Worm (Caenorhabditis elegans) whole organism, L4/young adult: ENCODE results near the gene msd-4.

ENCODE experiments used
- W03F9.2 ChIP-seq: fragments of 150-350 bp; optimal IDR thresholded peaks from 2 replicates; lab custom pipeline; 2014; ENCODE audit warnings: missing biosample characterization, missing genetic modification characterization
- dao-5 ChIP-seq: sonication (generic microtip); optimal IDR thresholded peaks from 2 replicates; lab custom pipeline; 2016; ENCODE audit warnings: missing genotype, missing genetic modification characterization, moderate library complexity, missing compliant biosample characterization
- him-1 ChIP-seq: sonication (generic microtip); optimal IDR thresholded peaks from 2 replicates; lab custom pipeline; 2016; ENCODE audit warnings: missing genotype, missing genetic modification reagents, missing genetic modification characterization, missing compliant biosample characterization

DNA sequence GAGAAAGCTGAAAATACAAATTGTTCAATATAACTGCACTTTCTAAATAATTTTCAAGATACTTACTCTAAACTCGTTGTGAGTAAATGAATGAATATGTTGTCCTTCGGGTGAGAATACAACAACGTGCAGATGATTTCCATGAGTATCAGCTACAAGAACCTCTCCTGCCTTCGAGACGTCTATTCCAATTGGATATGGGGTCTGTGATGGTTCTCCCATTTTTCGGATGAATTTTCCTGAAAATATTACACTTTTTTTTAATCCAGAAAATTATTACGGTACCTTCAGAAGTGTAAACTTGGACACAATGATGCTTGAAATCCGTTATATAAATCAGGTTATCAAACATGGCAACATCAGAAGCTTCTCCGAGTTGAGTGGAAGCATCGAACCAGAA is 26.8 kb upstream of the msd-4 start:
- TF ChIP-seq dao-5 (tag; lab: Kevin White, UChicago) (no peak), W03F9.2 (tag; lab: Kevin White, UChicago) (no peak), him-1 (no peak)
